Worm (Caenorhabditis elegans) whole organism, late embryonic: ENCODE measurements around the gene ZC487.1.
A peak's percentile ranks its signal among the peaks of the same experiment; 100 is the strongest.

Experiments used
- C08G9.2 ChIP-seq: sonication (generic microtip); optimal IDR thresholded peaks from 2 replicates; lab custom pipeline; 2016; ENCODE audit warnings: mild to moderate bottlenecking, missing genetic modification characterization, moderate library complexity, missing compliant biosample characterization
- C38D4.7 ChIP-seq: fragments of 200-800 bp; sonication (Bioruptor generic); optimal IDR thresholded peaks from 2 replicates; lab custom pipeline; 2018; ENCODE audit warnings: mild to moderate bottlenecking, missing genetic modification characterization, moderate library complexity, missing compliant biosample characterization
- F13H6.1 ChIP-seq: sonication (generic microtip); optimal IDR thresholded peaks from 2 replicates; lab custom pipeline; 2016; ENCODE audit warnings: missing genetic modification characterization, missing compliant biosample characterization
- K09A11.1 ChIP-seq: sonication (generic microtip); optimal IDR thresholded peaks from 2 replicates; lab custom pipeline; 2017; ENCODE audit warnings: antibody characterized with exemption, mild to moderate bottlenecking, missing genetic modification characterization, missing compliant biosample characterization; ENCODE audit not compliant: insufficient read depth
- T23F11.4 ChIP-seq: fragments of 200-800 bp; sonication (Bioruptor generic); optimal IDR thresholded peaks from 2 replicates; lab custom pipeline; 2018; ENCODE audit warnings: mild to moderate bottlenecking, missing genetic modification characterization, missing compliant biosample characterization
- Y22D7AL.16 ChIP-seq: sonication (generic microtip); optimal IDR thresholded peaks from 2 replicates; lab custom pipeline; 2016; ENCODE audit warnings: missing genetic modification characterization, missing compliant biosample characterization
- ahr-1 ChIP-seq: sonication (generic microtip); optimal IDR thresholded peaks from 2 replicates; lab custom pipeline; 2016; ENCODE audit warnings: missing genetic modification characterization, missing compliant biosample characterization
- ama-1 ChIP-seq: fragments of 150-350 bp; optimal IDR thresholded peaks from 2 replicates; lab custom pipeline; 2014
- ceh-14 ChIP-seq: sonication (generic microtip); optimal IDR thresholded peaks from 2 replicates; lab custom pipeline; 2016; ENCODE audit warnings: missing genotype, missing genetic modification characterization, missing compliant biosample characterization
- ceh-18 ChIP-seq: sonication (generic microtip); optimal IDR thresholded peaks from 2 replicates; lab custom pipeline; 2016; ENCODE audit warnings: missing genetic modification characterization, missing compliant biosample characterization
- ceh-19 ChIP-seq: fragments of 200-800 bp; sonication (Bioruptor generic); optimal IDR thresholded peaks from 2 replicates; lab custom pipeline; 2018; ENCODE audit warnings: mild to moderate bottlenecking, missing genetic modification characterization, missing compliant biosample characterization
- ceh-2 ChIP-seq: sonication (generic microtip); optimal IDR thresholded peaks from 2 replicates; lab custom pipeline; 2016; ENCODE audit warnings: missing genotype, missing genetic modification characterization, missing compliant biosample characterization
- ceh-22 ChIP-seq: sonication (generic microtip); optimal IDR thresholded peaks from 2 replicates; lab custom pipeline; 2017; ENCODE audit warnings: missing biosample characterization, missing genetic modification characterization
- ceh-24 ChIP-seq: sonication (generic microtip); optimal IDR thresholded peaks from 2 replicates; lab custom pipeline; 2016; ENCODE audit warnings: mild to moderate bottlenecking, missing genetic modification characterization, missing compliant biosample characterization
- ceh-45 ChIP-seq: fragments of 200-800 bp; sonication (Bioruptor generic); IDR thresholded peaks from 2 replicates; pipeline ENCODE4 v1.3.6; 2022; ENCODE audit warnings: missing genetic modification reagents, missing genetic modification characterization, missing compliant biosample characterization
- ceh-48 ChIP-seq: sonication (generic microtip); optimal IDR thresholded peaks from 2 replicates; lab custom pipeline; 2016; ENCODE audit warnings: missing genetic modification characterization, inconsistent platforms, missing compliant biosample characterization
- dmd-4 ChIP-seq: sonication (generic microtip); optimal IDR thresholded peaks from 2 replicates; lab custom pipeline; 2016; ENCODE audit warnings: borderline replicate concordance, missing genetic modification characterization, missing compliant biosample characterization
- dve-1 ChIP-seq: sonication (generic microtip); optimal IDR thresholded peaks from 2 replicates; lab custom pipeline; 2017; ENCODE audit warnings: antibody characterized with exemption, mild to moderate bottlenecking, missing genetic modification characterization, missing compliant biosample characterization
- elt-2 ChIP-seq: sonication (generic microtip); optimal IDR thresholded peaks from 2 replicates; lab custom pipeline; 2016; ENCODE audit warnings: missing genetic modification reagents, missing genetic modification characterization, missing compliant biosample characterization
- eyg-1 ChIP-seq: sonication (generic microtip); optimal IDR thresholded peaks from 2 replicates; lab custom pipeline; 2016; ENCODE audit warnings: missing genotype, missing genetic modification characterization, missing compliant biosample characterization
- fax-1 ChIP-seq: sonication (generic microtip); optimal IDR thresholded peaks from 2 replicates; lab custom pipeline; 2016; ENCODE audit warnings: missing genotype, missing genetic modification characterization, missing compliant biosample characterization
- gmeb-2 ChIP-seq: sonication (generic microtip); optimal IDR thresholded peaks from 2 replicates; lab custom pipeline; 2016; ENCODE audit warnings: missing genetic modification characterization, inconsistent platforms, missing compliant biosample characterization
- hlh-13 ChIP-seq: fragments of 200-800 bp; sonication (Bioruptor generic); optimal IDR thresholded peaks from 2 replicates; lab custom pipeline; 2018; ENCODE audit warnings: mild to moderate bottlenecking, missing genetic modification characterization, missing compliant biosample characterization
- hlh-15 ChIP-seq: sonication (generic microtip); optimal IDR thresholded peaks from 2 replicates; lab custom pipeline; 2016; ENCODE audit warnings: missing genetic modification characterization, missing compliant biosample characterization
- hlh-30 ChIP-seq: sonication (generic microtip); optimal IDR thresholded peaks from 2 replicates; lab custom pipeline; 2017; ENCODE audit warnings: antibody characterized with exemption, missing genetic modification characterization, missing compliant biosample characterization; ENCODE audit not compliant: insufficient read depth
- hlh-6 ChIP-seq: sonication (generic microtip); optimal IDR thresholded peaks from 2 replicates; lab custom pipeline; 2016; ENCODE audit warnings: missing genotype, missing genetic modification characterization, missing compliant biosample characterization
- hlh-8 ChIP-seq: sonication (generic microtip); optimal IDR thresholded peaks from 2 replicates; lab custom pipeline; 2016; ENCODE audit warnings: missing genotype, missing genetic modification characterization, missing compliant biosample characterization
- lin-11 ChIP-seq: fragments of 200-800 bp; sonication (Bioruptor generic); optimal IDR thresholded peaks from 2 replicates; lab custom pipeline; 2018; ENCODE audit warnings: mild to moderate bottlenecking, missing genetic modification characterization, missing compliant biosample characterization
- mec-3 ChIP-seq: sonication (generic microtip); optimal IDR thresholded peaks from 2 replicates; lab custom pipeline; 2016; ENCODE audit warnings: borderline replicate concordance, missing genetic modification characterization, missing compliant biosample characterization
- nhr-11 ChIP-seq: fragments of 150-350 bp; optimal IDR thresholded peaks from 2 replicates; lab custom pipeline; 2014; ENCODE audit warnings: missing biosample characterization, missing genetic modification characterization
- nhr-232 ChIP-seq: sonication (generic microtip); optimal IDR thresholded peaks from 2 replicates; lab custom pipeline; 2016; ENCODE audit warnings: missing genetic modification characterization, missing compliant biosample characterization
- npax-4 ChIP-seq: sonication (generic microtip); optimal IDR thresholded peaks from 2 replicates; lab custom pipeline; 2016; ENCODE audit warnings: missing genetic modification characterization, missing compliant biosample characterization
- pha-2 ChIP-seq: sonication (generic microtip); optimal IDR thresholded peaks from 2 replicates; lab custom pipeline; 2017; ENCODE audit warnings: mild to moderate bottlenecking, missing genetic modification characterization, missing compliant biosample characterization
- pqm-1 ChIP-seq: sonication (generic microtip); optimal IDR thresholded peaks from 2 replicates; lab custom pipeline; 2016; ENCODE audit warnings: missing genetic modification characterization, missing compliant biosample characterization
- ref-2 ChIP-seq: sonication (generic microtip); optimal IDR thresholded peaks from 2 replicates; lab custom pipeline; 2016; ENCODE audit warnings: missing genetic modification characterization, missing compliant biosample characterization
- rnt-1 ChIP-seq: sonication (generic microtip); optimal IDR thresholded peaks from 2 replicates; lab custom pipeline; 2016; ENCODE audit warnings: missing genetic modification characterization, missing compliant biosample characterization
- sdc-2 ChIP-seq: sonication (generic microtip); optimal IDR thresholded peaks from 2 replicates; lab custom pipeline; 2016; ENCODE audit warnings: missing genotype, missing genetic modification characterization, missing compliant biosample characterization
- sox-2 ChIP-seq: fragments of 200-800 bp; sonication (Bioruptor generic); IDR thresholded peaks from 2 replicates; pipeline ENCODE4 v1.3.6; 2022; ENCODE audit warnings: missing genetic modification reagents, missing genetic modification characterization, missing compliant biosample characterization
- syd-9 ChIP-seq: sonication (generic microtip); optimal IDR thresholded peaks from 2 replicates; lab custom pipeline; 2016; ENCODE audit warnings: mild to moderate bottlenecking, missing genetic modification characterization, moderate library complexity, missing compliant biosample characterization
- tbx-2 ChIP-seq: sonication (generic microtip); optimal IDR thresholded peaks from 2 replicates; lab custom pipeline; 2016; ENCODE audit warnings: missing genetic modification characterization, missing compliant biosample characterization
- tbx-7 ChIP-seq: sonication (generic microtip); optimal IDR thresholded peaks from 2 replicates; lab custom pipeline; 2016; ENCODE audit warnings: missing genotype, missing genetic modification characterization, missing compliant biosample characterization
- unc-55 ChIP-seq: sonication (generic microtip); optimal IDR thresholded peaks from 2 replicates; lab custom pipeline; 2017; ENCODE audit warnings: missing biosample characterization, missing genetic modification reagents, missing genetic modification characterization
- unc-86 ChIP-seq: sonication (generic microtip); optimal IDR thresholded peaks from 2 replicates; lab custom pipeline; 2016; ENCODE audit warnings: missing genetic modification characterization, missing compliant biosample characterization
- zip-5 ChIP-seq: sonication (generic microtip); optimal IDR thresholded peaks from 2 replicates; lab custom pipeline; 2016; ENCODE audit warnings: missing genetic modification characterization, missing compliant biosample characterization

The ZC487.1 gene

DNA sequence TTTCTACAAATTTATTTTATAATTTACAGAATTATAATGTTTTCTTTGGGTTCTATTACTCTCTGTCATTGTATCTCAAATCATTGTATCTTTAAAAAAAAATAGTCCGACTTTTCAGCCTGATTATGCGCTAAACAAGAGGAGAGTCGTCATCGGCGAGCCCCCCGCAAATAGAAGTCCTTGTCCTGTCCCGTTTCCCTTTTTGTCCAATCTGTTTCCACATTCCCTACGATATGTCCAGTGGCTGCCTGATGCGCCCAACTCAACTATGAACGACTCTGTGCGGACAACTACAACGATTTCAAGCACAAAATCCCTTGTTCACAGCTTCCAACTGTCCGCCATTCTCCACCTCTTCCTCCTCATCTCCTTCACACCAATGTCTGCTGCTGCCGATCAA lies 30.7 kb downstream of the ZC487.1 start, which contains the start of gene dbl-1:
TSS of gene dbl-1 (plus strand) at position 119 of the 400 bp plus-strand sequence.
- TF ChIP-seq hlh-30 (tag; lab: Kevin White, UChicago) (no peak), sdc-2 (tag; lab: Kevin White, UChicago) (peak; percentile 11)
- TF ChIP-seq, all 69 proteins: peak for 1

DNA sequence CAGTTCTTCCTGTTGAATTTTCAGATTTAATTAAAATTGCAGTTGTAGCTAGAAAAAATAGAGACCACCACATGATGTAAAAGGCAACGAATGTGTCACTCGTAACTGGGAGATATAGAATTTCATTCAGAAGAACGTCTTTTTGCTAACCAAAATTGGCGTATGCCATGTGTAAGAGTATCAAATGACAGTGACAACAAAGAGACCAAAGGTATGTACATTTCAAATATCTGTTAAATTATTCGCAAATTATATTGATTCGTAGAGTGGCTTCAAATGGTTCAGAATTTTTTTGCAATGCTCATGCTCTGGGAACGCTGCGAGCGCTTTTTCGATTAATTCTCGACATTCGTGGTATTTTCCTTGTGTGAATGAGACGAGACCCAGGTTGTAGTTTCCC lies 35.0 kb downstream of the ZC487.1 start, which contains the start of gene T25F10.4:
TSS of gene T25F10.4 (minus strand) at position 101 of the 400 bp plus-strand sequence.
- TF ChIP-seq tbx-7 (tag; lab: Kevin White, UChicago) (no peak), elt-2 (no peak), lin-11 (tag; lab: Kevin White, UChicago) (no peak), ceh-45 (GFP tag; lab: Robert Waterston, UW) (no peak), ceh-2 (tag; lab: Kevin White, UChicago) (no peak), tbx-2 (tag; lab: Kevin White, UChicago) (no peak), unc-86 (tag; lab: Kevin White, UChicago) (no peak), ceh-19 (GFP tag; lab: Kevin White, UChicago) (no peak), ceh-14 (tag; lab: Kevin White, UChicago) (no peak), hlh-15 (tag; lab: Kevin White, UChicago) (no peak), ceh-24 (tag; lab: Kevin White, UChicago) (no peak), Y22D7AL.16 (tag; lab: Kevin White, UChicago) (no peak), syd-9 (no peak), ama-1 (lab: Kevin White, UChicago) (no peak)

DNA sequence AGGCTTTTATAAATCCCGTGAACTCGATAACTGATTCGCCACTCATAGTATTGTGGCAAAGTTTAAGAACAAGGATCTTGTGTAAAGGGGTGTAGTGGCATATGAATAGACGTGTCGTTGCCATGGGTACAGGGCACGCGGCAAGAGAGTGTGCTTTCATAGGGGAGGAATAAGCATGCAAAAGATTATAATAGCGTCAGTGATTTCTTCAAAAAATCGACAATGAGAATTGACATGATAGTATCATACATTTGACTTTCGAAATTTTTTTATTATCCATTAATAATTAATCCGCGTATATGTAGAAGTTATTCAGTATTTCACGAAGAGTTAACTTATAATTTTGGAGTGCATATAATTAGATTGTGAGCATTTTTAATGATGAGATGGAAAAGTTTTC lies 37.6 kb downstream of the ZC487.1 start, which contains the start of gene bbs-8:
TSS of gene bbs-8 (minus strand) at position 101 of the 400 bp plus-strand sequence.
- TF ChIP-seq npax-4 (tag; lab: Kevin White, UChicago) (no peak), dmd-4 (tag; lab: Kevin White, UChicago) (no peak), C08G9.2 (tag; lab: Kevin White, UChicago) (no peak), zip-5 (no peak), ceh-48 (tag; lab: Kevin White, UChicago) (no peak)

DNA sequence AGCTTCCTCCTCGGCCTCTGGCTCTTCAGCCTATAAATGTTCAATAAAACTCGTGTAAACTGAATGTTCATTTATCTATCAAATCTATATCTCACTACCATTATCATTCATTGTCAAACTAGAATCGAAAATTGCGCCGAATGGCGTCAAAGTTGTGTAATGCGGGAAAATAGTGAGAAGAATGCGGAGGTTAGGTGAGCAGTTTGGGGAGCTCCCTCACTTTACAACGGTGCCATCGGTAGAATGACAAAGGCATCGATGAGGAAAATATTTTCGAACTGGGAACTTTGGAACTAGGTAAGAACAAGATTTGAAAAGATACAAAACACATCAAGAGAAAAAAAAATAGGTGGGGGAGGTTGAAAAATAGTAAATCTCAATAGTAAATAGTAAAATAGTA lies 40.3 kb downstream of the ZC487.1 start:
- no peak for TF ChIP-seq pqm-1 (tag; lab: Kevin White, UChicago)
- TF ChIP-seq pha-2: no peak
- no peak for TF ChIP-seq ama-1 (lab: Kevin White, UChicago)
- no peak for TF ChIP-seq unc-55 (GFP tag; lab: Kevin White, UChicago)
- TF ChIP-seq T23F11.4 (GFP tag; lab: Kevin White, UChicago): no peak
- no peak for TF ChIP-seq npax-4 (tag; lab: Kevin White, UChicago)
- TF ChIP-seq hlh-13 (GFP tag; lab: Kevin White, UChicago): no peak
- TF ChIP-seq C08G9.2 (tag; lab: Kevin White, UChicago): no peak
- TF ChIP-seq hlh-6 (tag; lab: Kevin White, UChicago): no peak
- no peak for TF ChIP-seq nhr-232 (tag; lab: Kevin White, UChicago)
- no peak for TF ChIP-seq elt-2
- no peak for TF ChIP-seq gmeb-2 (tag; lab: Kevin White, UChicago)
- no peak for TF ChIP-seq C38D4.7 (GFP tag; lab: Kevin White, UChicago)
- no peak for TF ChIP-seq tbx-2 (tag; lab: Kevin White, UChicago)
- no peak for TF ChIP-seq nhr-11
- TF ChIP-seq dve-1: no peak
- TF ChIP-seq K09A11.1 (tag; lab: Kevin White, UChicago): no peak
- TF ChIP-seq sox-2 (GFP tag; lab: Robert Waterston, UW): no peak
- no peak for TF ChIP-seq hlh-15 (tag; lab: Kevin White, UChicago)

ce11 chrV:6768452-6768929 lies 41.2 kb downstream of the ZC487.1 start, which contains the start of the genes T25F10.1 and clik-1:
Gene T25F10.1, plus strand, starts transcription at chrV:6768502.
Gene clik-1, minus strand, starts transcription at chrV:6768732.
- TF ChIP-seq hlh-13 (GFP tag; lab: Kevin White, UChicago) (no peak), ceh-18 (tag; lab: Kevin White, UChicago) (peak; percentile 89), sdc-2 (tag; lab: Kevin White, UChicago) (no peak), eyg-1 (tag; lab: Kevin White, UChicago) (no peak), mec-3 (tag; lab: Kevin White, UChicago) (no peak), ceh-22 (tag; lab: Kevin White, UChicago) (no peak), fax-1 (tag; lab: Kevin White, UChicago) (no peak), ceh-24 (tag; lab: Kevin White, UChicago) (no peak), ceh-45 (GFP tag; lab: Robert Waterston, UW) (no peak), rnt-1 (tag; lab: Kevin White, UChicago) (peak; percentile 65), hlh-15 (tag; lab: Kevin White, UChicago) (no peak), ceh-14 (tag; lab: Kevin White, UChicago) (no peak), hlh-8 (tag; lab: Kevin White, UChicago) (no peak), ahr-1 (tag; lab: Kevin White, UChicago) (no peak), pha-2 (no peak), F13H6.1 (peak; percentile 19), ref-2 (tag; lab: Kevin White, UChicago) (no peak), nhr-11 (no peak), unc-55 (GFP tag; lab: Kevin White, UChicago) (peak; percentile 7)
